Worm (Caenorhabditis elegans) whole organism, young adult: ENCODE data around the gene unc-23.

Experiments
- B0035.1 ChIP-seq: sonication (generic microtip); optimal IDR thresholded peaks from 2 replicates; lab custom pipeline; 2016; ENCODE audit warnings: missing genetic modification characterization, mild to moderate bottlenecking, missing compliant biosample characterization, missing genotype, missing genetic modification reagents
- F10E7.11 ChIP-seq: sonication (generic microtip); optimal IDR thresholded peaks from 2 replicates; lab custom pipeline; 2017; ENCODE audit warnings: mild to moderate bottlenecking, missing genetic modification characterization, moderate library complexity, missing compliant biosample characterization
- F23B12.7 ChIP-seq: sonication (generic microtip); optimal IDR thresholded peaks from 2 replicates; lab custom pipeline; 2017; ENCODE audit warnings: missing genetic modification characterization, mild to moderate bottlenecking, missing compliant biosample characterization, antibody characterized with exemption, moderate library complexity; ENCODE audit not compliant: insufficient read depth
- F33H1.4 ChIP-seq: fragments of 200-800 bp; sonication (Bioruptor generic); IDR thresholded peaks from 2 replicates; pipeline ENCODE4 v1.3.6; 2022; ENCODE audit warnings: missing genetic modification reagents, missing genetic modification characterization, missing compliant biosample characterization
- F37B4.10 ChIP-seq: fragments of 200-800 bp; sonication (Bioruptor generic); IDR thresholded peaks from 2 replicates; pipeline ENCODE4 v1.3.6; 2022; ENCODE audit warnings: missing genetic modification characterization, missing compliant biosample characterization
- F39B2.1 ChIP-seq: fragments of 200-800 bp; sonication (Bioruptor generic); IDR thresholded peaks from 2 replicates; pipeline ENCODE4 v1.3.6; 2022; ENCODE audit warnings: missing genetic modification reagents, missing genetic modification characterization, missing compliant biosample characterization
- F49E8.2 ChIP-seq: sonication (generic microtip); optimal IDR thresholded peaks from 3 replicates; lab custom pipeline; 2017; ENCODE audit warnings: missing genetic modification characterization, mild to moderate bottlenecking, missing compliant biosample characterization, antibody characterized with exemption, moderate library complexity; ENCODE audit not compliant: insufficient read depth
- F55B11.4 ChIP-seq: sonication (generic microtip); optimal IDR thresholded peaks from 2 replicates; lab custom pipeline; 2016; ENCODE audit warnings: missing compliant biosample characterization, missing genetic modification characterization, borderline replicate concordance; ENCODE audit not compliant: insufficient read depth
- F57A8.1 ChIP-seq: fragments of 200-800 bp; sonication (Bioruptor generic); optimal IDR thresholded peaks from 2 replicates; lab custom pipeline; 2018; ENCODE audit warnings: mild to moderate bottlenecking, missing genetic modification characterization, moderate library complexity, missing compliant biosample characterization
- T26A5.8 ChIP-seq: sonication (generic microtip); optimal IDR thresholded peaks from 2 replicates; lab custom pipeline; 2016; ENCODE audit warnings: missing genetic modification characterization, missing compliant biosample characterization
- Y53G8AR.9 ChIP-seq: fragments of 200-800 bp; sonication (Bioruptor generic); conservative IDR thresholded peaks from 2 replicates; pipeline ENCODE4 v1.3.6; 2022; ENCODE audit warnings: missing genetic modification reagents, missing genetic modification characterization, missing compliant biosample characterization
- Y56A3A.18 ChIP-seq: fragments of 200-800 bp; sonication (Bioruptor generic); IDR thresholded peaks from 2 replicates; pipeline ENCODE4 v1.3.6; 2022; ENCODE audit warnings: missing genetic modification reagents, missing genetic modification characterization, missing compliant biosample characterization
- ama-1 ChIP-seq, 3 experiments: fragments of 150-350 bp in 1 of 3; sonication (generic microtip) in 2 of 3; optimal IDR thresholded peaks; 2 replicates each; lab custom pipeline; 2014 to 2018; ENCODE audit warnings: missing biosample characterization in 2 of 3, missing genetic modification characterization in 2 of 3, missing genetic modification reagents in 2 of 3
- attf-5 ChIP-seq: fragments of 200-800 bp; sonication (Bioruptor generic); optimal IDR thresholded peaks from 2 replicates; lab custom pipeline; 2018; ENCODE audit warnings: mild to moderate bottlenecking, missing genetic modification characterization, missing compliant biosample characterization
- attf-6 ChIP-seq: fragments of 200-800 bp; sonication (Bioruptor generic); IDR thresholded peaks from 2 replicates; pipeline ENCODE4 v1.3.6; 2022; ENCODE audit warnings: missing genetic modification reagents, missing genetic modification characterization, missing compliant biosample characterization
- bed-1 ChIP-seq: fragments of 200-800 bp; sonication (Bioruptor generic); IDR thresholded peaks from 2 replicates; pipeline ENCODE4 v1.3.6; 2022; ENCODE audit warnings: missing genetic modification reagents, missing genetic modification characterization, missing compliant biosample characterization
- bed-2 ChIP-seq: fragments of 200-800 bp; sonication (Bioruptor generic); IDR thresholded peaks from 2 replicates; pipeline ENCODE4 v1.3.6; 2022; ENCODE audit warnings: missing genetic modification reagents, missing genetic modification characterization, missing compliant biosample characterization
- ccch-3 ChIP-seq: fragments of 200-800 bp; sonication (Bioruptor generic); optimal IDR thresholded peaks from 2 replicates; lab custom pipeline; 2018; ENCODE audit warnings: mild to moderate bottlenecking, missing genetic modification characterization, missing compliant biosample characterization
- cebp-1 ChIP-seq, 2 experiments: fragments of 200-800 bp in 1 of 2; sonication (Bioruptor generic) in 1 of 2; sonication (generic microtip) in 1 of 2; IDR thresholded peaks in 1 of 2; optimal IDR thresholded peaks in 1 of 2; 2 replicates each; pipeline versions ENCODE4 v1.3.6 to Lab custom; 2017 to 2022; ENCODE audit warnings: missing compliant biosample characterization in 2 of 2, missing genetic modification characterization in 2 of 2, mild to moderate bottlenecking in 1 of 2, missing genetic modification reagents in 1 of 2, moderate library complexity in 1 of 2
- ceh-27 ChIP-seq: fragments of 200-800 bp; sonication (Bioruptor generic); optimal IDR thresholded peaks from 2 replicates; lab custom pipeline; 2018; ENCODE audit warnings: mild to moderate bottlenecking, missing genetic modification characterization, moderate library complexity, missing compliant biosample characterization
- die-1 ChIP-seq: sonication (generic microtip); optimal IDR thresholded peaks from 2 replicates; lab custom pipeline; 2016; ENCODE audit warnings: missing genotype, mild to moderate bottlenecking, missing genetic modification characterization, missing compliant biosample characterization
- dpff-1 ChIP-seq: sonication (generic microtip); optimal IDR thresholded peaks from 2 replicates; lab custom pipeline; 2017; ENCODE audit warnings: mild to moderate bottlenecking, missing genetic modification characterization, missing compliant biosample characterization
- efl-1 ChIP-seq: fragments of 150-350 bp; optimal IDR thresholded peaks from 2 replicates; lab custom pipeline; 2014; ENCODE audit warnings: missing biosample characterization, missing genetic modification reagents, missing genetic modification characterization
- egl-44 ChIP-seq: fragments of 200-800 bp; sonication (Bioruptor generic); IDR thresholded peaks from 2 replicates; pipeline ENCODE4 v1.3.6; 2022; ENCODE audit warnings: missing genetic modification reagents, missing genetic modification characterization, missing compliant biosample characterization
- hlh-12 ChIP-seq: sonication (generic microtip); optimal IDR thresholded peaks from 2 replicates; lab custom pipeline; 2016; ENCODE audit warnings: missing genetic modification characterization, missing compliant biosample characterization
- hmg-1.2 ChIP-seq: fragments of 200-800 bp; sonication (Bioruptor generic); IDR thresholded peaks from 2 replicates; pipeline ENCODE4 v1.3.6; 2022; ENCODE audit warnings: missing genetic modification reagents, missing genetic modification characterization, missing compliant biosample characterization
- hmg-20 ChIP-seq: fragments of 200-800 bp; sonication (Bioruptor generic); IDR thresholded peaks from 2 replicates; pipeline ENCODE4 v1.3.6; 2022; ENCODE audit warnings: missing genetic modification reagents, missing genetic modification characterization, missing compliant biosample characterization
- hsf-1 ChIP-seq: fragments of 200-800 bp; sonication (Bioruptor generic); IDR thresholded peaks from 2 replicates; pipeline ENCODE4 v1.3.6; 2022; ENCODE audit warnings: missing genetic modification reagents, missing genetic modification characterization, missing compliant biosample characterization
- let-526 ChIP-seq: fragments of 200-800 bp; sonication (Bioruptor generic); IDR thresholded peaks from 2 replicates; pipeline ENCODE4 v1.3.6; 2022; ENCODE audit warnings: missing genetic modification reagents, missing genetic modification characterization, missing compliant biosample characterization
- lin-26 ChIP-seq: fragments of 200-800 bp; sonication (Bioruptor generic); IDR thresholded peaks from 2 replicates; pipeline ENCODE4 v1.3.6; 2022; ENCODE audit warnings: missing genetic modification reagents, missing genetic modification characterization, missing compliant biosample characterization
- lin-40 ChIP-seq: sonication (generic microtip); optimal IDR thresholded peaks from 2 replicates; lab custom pipeline; 2016; ENCODE audit warnings: missing genetic modification characterization, mild to moderate bottlenecking, missing compliant biosample characterization, missing genotype, missing genetic modification reagents
- lin-54 ChIP-seq: fragments of 200-800 bp; sonication (Bioruptor generic); optimal IDR thresholded peaks from 2 replicates; lab custom pipeline; 2018; ENCODE audit warnings: mild to moderate bottlenecking, missing genetic modification characterization, missing compliant biosample characterization
- madf-8 ChIP-seq: fragments of 200-800 bp; sonication (Bioruptor generic); conservative IDR thresholded peaks from 2 replicates; pipeline ENCODE4 v1.3.6; 2022; ENCODE audit warnings: missing genetic modification reagents, missing genetic modification characterization, missing compliant biosample characterization
- mcd-1 ChIP-seq: fragments of 200-800 bp; sonication (Bioruptor generic); IDR thresholded peaks from 2 replicates; pipeline ENCODE4 v1.3.6; 2022; ENCODE audit warnings: missing genetic modification reagents, missing genetic modification characterization, missing compliant biosample characterization
- mel-28 ChIP-seq: sonication (generic microtip); optimal IDR thresholded peaks from 2 replicates; lab custom pipeline; 2016; ENCODE audit warnings: borderline replicate concordance, mild to moderate bottlenecking, missing genetic modification characterization, missing compliant biosample characterization
- nfya-2 ChIP-seq: fragments of 200-800 bp; sonication (Bioruptor generic); IDR thresholded peaks from 2 replicates; pipeline ENCODE4 v1.3.6; 2022; ENCODE audit warnings: missing genetic modification reagents, missing genetic modification characterization, missing compliant biosample characterization
- nhr-27 ChIP-seq: fragments of 200-800 bp; sonication (Bioruptor generic); optimal IDR thresholded peaks from 2 replicates; lab custom pipeline; 2018; ENCODE audit warnings: mild to moderate bottlenecking, missing genetic modification characterization, moderate library complexity, missing compliant biosample characterization
- nhr-80 ChIP-seq: sonication (generic microtip); optimal IDR thresholded peaks from 2 replicates; lab custom pipeline; 2016; ENCODE audit warnings: missing genetic modification characterization, missing compliant biosample characterization
- pha-4 ChIP-seq: fragments of 150-350 bp; sonication (generic microtip); optimal IDR thresholded peaks from 2 replicates; lab custom pipeline; 2014; ENCODE audit warnings: missing biosample characterization, missing genetic modification reagents, missing genetic modification characterization
- rcor-1 ChIP-seq: fragments of 200-800 bp; sonication (Bioruptor generic); IDR thresholded peaks from 2 replicates; pipeline ENCODE4 v1.3.6; 2022; ENCODE audit warnings: missing genetic modification reagents, missing genetic modification characterization, missing compliant biosample characterization
- repo-1 ChIP-seq: sonication (generic microtip); optimal IDR thresholded peaks from 2 replicates; lab custom pipeline; 2017; ENCODE audit warnings: mild to moderate bottlenecking, missing genetic modification characterization, missing compliant biosample characterization
- rpc-1 ChIP-seq, 2 experiments: fragments of 150-350 bp in 1 of 2; sonication (generic microtip) in 1 of 2; optimal IDR thresholded peaks; 2 replicates each; lab custom pipeline; 2014 to 2018; ENCODE audit warnings: missing biosample characterization in 1 of 2, missing genetic modification characterization in 1 of 2, missing genetic modification reagents in 1 of 2, missing genotype in 1 of 2
- sptf-2 ChIP-seq: fragments of 200-800 bp; sonication (Bioruptor generic); optimal IDR thresholded peaks from 2 replicates; lab custom pipeline; 2018; ENCODE audit warnings: mild to moderate bottlenecking, missing genetic modification characterization, missing compliant biosample characterization
- tlf-1 ChIP-seq: fragments of 200-800 bp; sonication (Bioruptor generic); optimal IDR thresholded peaks from 2 replicates; lab custom pipeline; 2018; ENCODE audit warnings: mild to moderate bottlenecking, missing genetic modification characterization, missing compliant biosample characterization
- unc-130 ChIP-seq: sonication (generic microtip); optimal IDR thresholded peaks from 2 replicates; lab custom pipeline; 2016; ENCODE audit warnings: missing genetic modification reagents, missing genetic modification characterization, missing compliant biosample characterization
- xnd-1 ChIP-seq: sonication (generic microtip); optimal IDR thresholded peaks from 2 replicates; lab custom pipeline; 2016; ENCODE audit warnings: missing genotype, missing genetic modification reagents, missing genetic modification characterization, missing compliant biosample characterization
- ztf-25 ChIP-seq: fragments of 200-800 bp; sonication (Bioruptor generic); IDR thresholded peaks from 2 replicates; pipeline ENCODE4 v1.3.6; 2022; ENCODE audit warnings: missing genetic modification reagents, missing genetic modification characterization, missing compliant biosample characterization
- ztf-26 ChIP-seq: sonication (generic microtip); optimal IDR thresholded peaks from 2 replicates; lab custom pipeline; 2017; ENCODE audit warnings: missing genetic modification characterization, missing compliant biosample characterization

The unc-23 gene

DNA sequence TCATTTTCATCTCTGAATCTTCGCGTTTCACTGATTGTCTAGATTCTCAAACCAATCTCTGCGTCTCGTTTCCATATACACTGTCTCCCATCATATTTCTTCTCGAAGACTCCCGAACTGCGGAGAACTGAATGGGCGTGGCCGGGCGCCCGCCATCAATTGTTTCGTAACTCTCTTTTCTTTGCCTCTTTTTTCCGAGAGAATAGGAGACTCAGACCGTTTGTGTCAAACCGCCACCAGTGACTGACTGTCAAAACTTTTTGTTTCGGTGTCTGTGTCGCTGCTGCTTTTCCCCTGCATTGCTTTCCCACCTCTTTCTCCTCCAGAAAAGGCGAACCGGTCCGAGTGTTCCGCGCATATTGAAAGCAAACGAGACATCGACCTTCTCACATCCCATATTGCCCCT is at the start of gene unc-23:
Gene unc-23 (plus strand): TSS at position 176 of the 406 bp plus-strand sequence.
- TF ChIP-seq F39B2.1 (GFP tag; lab: Robert Waterston, UW) (no peak), xnd-1 (tag; lab: Kevin White, UChicago) (no peak), ama-1 (optimal IDR thresholded peaks at IDR 0.05; lab: Kevin White, UChicago) (peak; percentile 54), ama-1 (GFP tag; optimal IDR thresholded peaks at IDR 0.05; lab: Kevin White, UChicago) (no peak), efl-1 (GFP tag; lab: Kevin White, UChicago) (no peak), ceh-27 (GFP tag; lab: Kevin White, UChicago) (no peak), lin-54 (GFP tag; lab: Kevin White, UChicago) (peak; percentile 54), nhr-80 (tag; lab: Kevin White, UChicago) (peak; percentile 76), F37B4.10 (GFP tag; lab: Robert Waterston, UW) (no peak), nhr-27 (tag; lab: Kevin White, UChicago) (no peak), hmg-20 (GFP tag; lab: Robert Waterston, UW) (no peak), tlf-1 (GFP tag; lab: Kevin White, UChicago) (peak; percentile 82), bed-1 (GFP tag; lab: Robert Waterston, UW) (no peak), F55B11.4 (tag; lab: Kevin White, UChicago) (no peak), let-526 (no peak), F57A8.1 (GFP tag; lab: Kevin White, UChicago) (no peak), rpc-1 (optimal IDR thresholded peaks at IDR 0.05; lab: Kevin White, UChicago) (peak; percentile 64), rpc-1 (tag; optimal IDR thresholded peaks at IDR 0.05; lab: Kevin White, UChicago) (no peak), F10E7.11 (tag; lab: Kevin White, UChicago) (no peak), bed-2 (GFP tag; lab: Robert Waterston, UW) (no peak), F33H1.4 (GFP tag; lab: Robert Waterston, UW) (no peak), Y56A3A.18 (GFP tag; lab: Robert Waterston, UW) (no peak), ccch-3 (no peak), F23B12.7 (no peak), Y53G8AR.9 (GFP tag; lab: Robert Waterston, UW) (peak; percentile 84), attf-6 (no peak), unc-130 (GFP tag; lab: Kevin White, UChicago) (no peak), egl-44 (GFP tag; lab: Robert Waterston, UW) (peak; percentile 48), die-1 (peak; percentile 10), repo-1 (peak; percentile 24), nfya-2 (no peak), ztf-26 (tag; lab: Kevin White, UChicago) (peak; percentile 90), cebp-1 (GFP tag; IDR thresholded peaks at IDR 0.05; lab: Robert Waterston, UW) (peak; percentile 95), cebp-1 (tag; optimal IDR thresholded peaks at IDR 0.05; lab: Kevin White, UChicago) (peak; percentile 98), hlh-12 (tag; lab: Kevin White, UChicago) (no peak), lin-40 (tag; lab: Kevin White, UChicago) (peak; percentile 91), hmg-1.2 (GFP tag; lab: Robert Waterston, UW) (peak; percentile 85), rcor-1 (GFP tag; lab: Robert Waterston, UW) (peak; percentile 62), lin-26 (GFP tag; lab: Robert Waterston, UW) (peak; percentile 64; the same call in 1 of the 2 replicates), pha-4 (tag; lab: Kevin White, UChicago) (peak; percentile 45), mcd-1 (GFP tag; lab: Robert Waterston, UW) (peak; percentile 66), F49E8.2 (no peak), dpff-1 (no peak), madf-8 (GFP tag; lab: Robert Waterston, UW) (no peak), mel-28 (no peak), hsf-1 (GFP tag; lab: Robert Waterston, UW) (peak; percentile 98), B0035.1 (no peak), attf-5 (peak; percentile 81), T26A5.8 (tag; lab: Kevin White, UChicago) (no peak), sptf-2 (GFP tag; lab: Kevin White, UChicago) (no peak), ztf-25 (no peak)
